Worm (Caenorhabditis elegans) whole organism, mixed stage, embryonic: ENCODE results near the gene F46C5.9.

ENCODE experiments used
- blmp-1 ChIP-seq: fragments of 150-350 bp; optimal IDR thresholded peaks from 2 replicates; lab custom pipeline; 2014; ENCODE audit warnings: missing biosample characterization, missing genetic modification characterization
- ceh-43 ChIP-seq: fragments of 200-800 bp; sonication (Bioruptor generic); optimal IDR thresholded peaks from 2 replicates; lab custom pipeline; 2018; ENCODE audit warnings: mild to moderate bottlenecking, missing genetic modification characterization, moderate library complexity, missing compliant biosample characterization
- ceh-83 ChIP-seq: fragments of 200-800 bp; sonication (Bioruptor generic); optimal IDR thresholded peaks from 2 replicates; lab custom pipeline; 2018; ENCODE audit warnings: mild to moderate bottlenecking, missing genetic modification characterization, missing compliant biosample characterization
- ces-1 ChIP-seq: fragments of 150-350 bp; optimal IDR thresholded peaks from 2 replicates; lab custom pipeline; 2014; ENCODE audit warnings: missing biosample characterization, missing genetic modification reagents, missing genetic modification characterization
- cnd-1 ChIP-seq: fragments of 200-800 bp; sonication (Bioruptor generic); optimal IDR thresholded peaks from 2 replicates; lab custom pipeline; 2018; ENCODE audit warnings: mild to moderate bottlenecking, missing genetic modification characterization, missing compliant biosample characterization
- elt-1 ChIP-seq: sonication (generic microtip); optimal IDR thresholded peaks from 2 replicates; lab custom pipeline; 2017; ENCODE audit warnings: missing genetic modification characterization, mild to moderate bottlenecking, missing compliant biosample characterization, antibody characterized with exemption, moderate library complexity, borderline replicate concordance; ENCODE audit not compliant: insufficient read depth
- lin-13 ChIP-seq: fragments of 150-350 bp; optimal IDR thresholded peaks from 2 replicates; lab custom pipeline; 2014; ENCODE audit warnings: missing biosample characterization, missing genetic modification characterization
- pha-4 ChIP-seq: fragments of 150-350 bp; optimal IDR thresholded peaks from 2 replicates; lab custom pipeline; 2018; ENCODE audit warnings: missing biosample characterization, missing genetic modification reagents, missing genetic modification characterization
- sem-2 ChIP-seq: fragments of 200-800 bp; sonication (Bioruptor generic); optimal IDR thresholded peaks from 2 replicates; lab custom pipeline; 2018; ENCODE audit warnings: mild to moderate bottlenecking, missing genetic modification characterization, missing compliant biosample characterization
- sptf-1 ChIP-seq: sonication (generic microtip); optimal IDR thresholded peaks from 2 replicates; lab custom pipeline; 2017; ENCODE audit warnings: mild to moderate bottlenecking, missing genetic modification characterization, moderate library complexity, missing compliant biosample characterization
- tbx-8 ChIP-seq: fragments of 200-800 bp; sonication (Bioruptor generic); optimal IDR thresholded peaks from 2 replicates; lab custom pipeline; 2018; ENCODE audit warnings: mild to moderate bottlenecking, missing genetic modification characterization, moderate library complexity, missing compliant biosample characterization
- unc-120 ChIP-seq: sonication (generic microtip); optimal IDR thresholded peaks from 2 replicates; lab custom pipeline; 2017; ENCODE audit warnings: missing genetic modification characterization, missing compliant biosample characterization; ENCODE audit not compliant: poor library complexity, severe bottlenecking
- unc-62 ChIP-seq: fragments of 150-350 bp; optimal IDR thresholded peaks from 2 replicates; lab custom pipeline; 2014; ENCODE audit warnings: missing biosample characterization, missing genetic modification reagents, missing genetic modification characterization
- ztf-11 ChIP-seq: fragments of 150-350 bp; optimal IDR thresholded peaks from 2 replicates; lab custom pipeline; 2014; ENCODE audit warnings: missing biosample characterization, missing genetic modification characterization

ce11 chrII:8770675-8771074 lies 39.9 kb downstream of the F46C5.9 start, which contains the start of gene let-19:
- TF ChIP-seq elt-1 (tag; lab: Kevin White, UChicago), result no peak
- TF ChIP-seq unc-120, result no peak
- no peak for TF ChIP-seq tbx-8 (GFP tag; lab: Kevin White, UChicago)
- no peak for TF ChIP-seq ztf-11 (tag; lab: Kevin White, UChicago)
- TF ChIP-seq ceh-83 (GFP tag; lab: Kevin White, UChicago), result no peak
- no peak for TF ChIP-seq lin-13 (tag; lab: Kevin White, UChicago)
- no peak for TF ChIP-seq ces-1
- no peak for TF ChIP-seq ceh-43 (GFP tag; lab: Kevin White, UChicago)
- no peak for TF ChIP-seq blmp-1 (tag; lab: Kevin White, UChicago)
- TF ChIP-seq unc-62 (GFP tag; lab: Kevin White, UChicago), result no peak
- TF ChIP-seq sptf-1 (tag; lab: Kevin White, UChicago), result no peak
- TF ChIP-seq pha-4 (tag; lab: Kevin White, UChicago), result no peak
- TF ChIP-seq cnd-1 (tag; lab: Kevin White, UChicago), result no peak
- no peak for TF ChIP-seq sem-2 (GFP tag; lab: Kevin White, UChicago)
